Worm (Caenorhabditis elegans): ENCODE measurements around the gene sym-2.

- TF ChIP-seq ceh-9 (tag; optimal IDR thresholded peaks at IDR 0.05) (no peak), sdc-2 (tag; optimal IDR thresholded peaks at IDR 0.05) (no peak), sox-4 (tag; optimal IDR thresholded peaks at IDR 0.05) (no peak), nfya-1 (tag; optimal IDR thresholded peaks at IDR 0.05) (no peak), ama-1 (optimal IDR thresholded peaks at IDR 0.05) (no peak), fkh-6 (tag; optimal IDR thresholded peaks at IDR 0.05) (no peak)
Measured at ce11 chrII:9211684-9212083, 23.4 kb upstream of the sym-2 start.

Measured in whole organism, late embryonic.